Worm (Caenorhabditis elegans) whole organism, L4 larva: Measurements from ENCODE around the gene scc-1.

Experiments used
- F10B5.3 ChIP-seq: sonication (generic microtip); optimal IDR thresholded peaks from 2 replicates; lab custom pipeline; 2016; ENCODE audit warnings: mild to moderate bottlenecking, missing genetic modification characterization, missing compliant biosample characterization
- F49E8.2 ChIP-seq: sonication (generic microtip); optimal IDR thresholded peaks from 2 replicates; lab custom pipeline; 2016; ENCODE audit warnings: missing compliant biosample characterization, mild to moderate bottlenecking, missing genetic modification characterization, borderline replicate concordance
- T20F7.1 ChIP-seq: fragments of 200-800 bp; sonication (Bioruptor generic); optimal IDR thresholded peaks from 2 replicates; lab custom pipeline; 2018; ENCODE audit warnings: mild to moderate bottlenecking, missing genetic modification characterization, missing compliant biosample characterization
- T26A8.4 ChIP-seq: fragments of 200-800 bp; sonication (Bioruptor generic); IDR thresholded peaks from 2 replicates; pipeline ENCODE4 v1.3.6; 2022; ENCODE audit warnings: missing genetic modification characterization, missing compliant biosample characterization
- Y5F2A.4 ChIP-seq: fragments of 200-800 bp; sonication (Bioruptor generic); optimal IDR thresholded peaks from 2 replicates; lab custom pipeline; 2018; ENCODE audit warnings: mild to moderate bottlenecking, missing genetic modification characterization, missing compliant biosample characterization
- Y75B8A.6 ChIP-seq: fragments of 200-800 bp; sonication (Bioruptor generic); IDR thresholded peaks from 2 replicates; pipeline ENCODE4 v1.3.6; 2022; ENCODE audit warnings: missing genetic modification reagents, missing genetic modification characterization, missing compliant biosample characterization
- aha-1 ChIP-seq: fragments of 150-350 bp; peaks from one replicate; lab custom pipeline; 2014; ENCODE audit warnings: missing biosample characterization, missing genetic modification characterization
- aly-2 ChIP-seq: sonication (generic microtip); optimal IDR thresholded peaks from 2 replicates; lab custom pipeline; 2018; ENCODE audit warnings: missing biosample characterization, missing genetic modification characterization
- ceh-20 ChIP-seq: fragments of 200-800 bp; sonication (Bioruptor generic); IDR thresholded peaks from 2 replicates; pipeline ENCODE4 v1.3.6; 2022; ENCODE audit warnings: missing genetic modification reagents, missing genetic modification characterization, missing compliant biosample characterization
- cey-2 ChIP-seq: sonication (generic microtip); optimal IDR thresholded peaks from 3 replicates; lab custom pipeline; 2017; ENCODE audit warnings: missing genetic modification characterization, mild to moderate bottlenecking, missing compliant biosample characterization, antibody characterized with exemption, borderline replicate concordance; ENCODE audit not compliant: insufficient read depth
- daf-16 ChIP-seq, 3 experiments: sonication (generic microtip); optimal IDR thresholded peaks; 2 replicates each; lab custom pipeline; 2016 to 2017; ENCODE audit warnings: missing genetic modification characterization in 3 of 3, missing genetic modification reagents in 3 of 3, mild to moderate bottlenecking in 2 of 3, missing compliant biosample characterization in 2 of 3, missing biosample characterization in 1 of 3, moderate library complexity in 1 of 3
- daf-8 ChIP-seq: fragments of 200-800 bp; sonication (Bioruptor generic); IDR thresholded peaks from 2 replicates; pipeline ENCODE4 v1.3.6; 2022; ENCODE audit warnings: missing genetic modification characterization, missing compliant biosample characterization
- dmd-6 ChIP-seq: fragments of 200-800 bp; sonication (Bioruptor generic); IDR thresholded peaks from 2 replicates; pipeline ENCODE4 v1.3.6; 2022; ENCODE audit warnings: missing genetic modification reagents, missing genetic modification characterization, missing compliant biosample characterization
- dmd-8 ChIP-seq: fragments of 200-800 bp; sonication (Bioruptor generic); IDR thresholded peaks from 2 replicates; pipeline ENCODE4 v1.3.6; 2022; ENCODE audit warnings: missing genetic modification characterization, missing compliant biosample characterization
- duxl-1 ChIP-seq: sonication (generic microtip); optimal IDR thresholded peaks from 2 replicates; lab custom pipeline; 2016; ENCODE audit warnings: mild to moderate bottlenecking, missing genetic modification characterization, moderate library complexity, missing compliant biosample characterization; ENCODE audit not compliant: poor library complexity
- dve-1 ChIP-seq: sonication (generic microtip); optimal IDR thresholded peaks from 2 replicates; lab custom pipeline; 2017; ENCODE audit warnings: antibody characterized with exemption, mild to moderate bottlenecking, missing genetic modification characterization, missing compliant biosample characterization; ENCODE audit not compliant: insufficient read depth
- egl-27 ChIP-seq: sonication (generic microtip); optimal IDR thresholded peaks from 3 replicates; lab custom pipeline; 2017; ENCODE audit warnings: missing biosample characterization, missing genetic modification reagents, missing genetic modification characterization
- hif-1 ChIP-seq, 2 experiments: sonication (generic microtip); optimal IDR thresholded peaks; 2 replicates each; lab custom pipeline; 2016 to 2017; ENCODE audit warnings: missing compliant biosample characterization in 2 of 2, missing genetic modification characterization in 2 of 2, missing genetic modification reagents in 2 of 2, missing genotype in 2 of 2, mild to moderate bottlenecking in 1 of 2
- hmg-1.1 ChIP-seq: fragments of 200-800 bp; sonication (Bioruptor generic); IDR thresholded peaks from 2 replicates; pipeline ENCODE4 v1.3.6; 2022; ENCODE audit warnings: missing genetic modification reagents, missing genetic modification characterization, missing compliant biosample characterization
- jun-1 ChIP-seq: fragments of 150-350 bp; optimal IDR thresholded peaks from 2 replicates; lab custom pipeline; 2014; ENCODE audit warnings: missing biosample characterization, missing genetic modification reagents, missing genetic modification characterization
- lim-7 ChIP-seq: fragments of 200-800 bp; sonication (Bioruptor generic); IDR thresholded peaks from 2 replicates; pipeline ENCODE4 v1.3.6; 2022; ENCODE audit warnings: missing genetic modification characterization, missing compliant biosample characterization
- lin-13 ChIP-seq: fragments of 150-350 bp; optimal IDR thresholded peaks from 2 replicates; lab custom pipeline; 2014; ENCODE audit warnings: missing biosample characterization, missing genetic modification reagents, missing genetic modification characterization
- lin-15B ChIP-seq: fragments of 150-350 bp; sonication (generic microtip); optimal IDR thresholded peaks from 3 replicates; lab custom pipeline; 2014; ENCODE audit warnings: missing biosample characterization, missing genetic modification characterization
- lin-39 ChIP-seq: fragments of 150-350 bp; optimal IDR thresholded peaks from 2 replicates; lab custom pipeline; 2014; ENCODE audit warnings: missing biosample characterization, missing genetic modification reagents, missing genetic modification characterization
- madf-9 ChIP-seq: fragments of 200-800 bp; sonication (Bioruptor generic); conservative IDR thresholded peaks from 2 replicates; pipeline ENCODE4 v1.3.6; 2022; ENCODE audit warnings: missing genetic modification reagents, missing genetic modification characterization, missing compliant biosample characterization
- mxl-2 ChIP-seq: fragments of 200-800 bp; sonication (Bioruptor generic); conservative IDR thresholded peaks from 2 replicates; pipeline ENCODE4 v1.3.6; 2022; ENCODE audit warnings: missing genetic modification reagents, missing genetic modification characterization, missing compliant biosample characterization
- nhr-25 ChIP-seq: sonication (generic microtip); optimal IDR thresholded peaks from 2 replicates; lab custom pipeline; 2017; ENCODE audit warnings: missing genetic modification characterization, mild to moderate bottlenecking, missing compliant biosample characterization, antibody characterized with exemption, moderate library complexity, borderline replicate concordance; ENCODE audit not compliant: insufficient read depth
- nhr-28 ChIP-seq: fragments of 150-350 bp; optimal IDR thresholded peaks from 2 replicates; lab custom pipeline; 2014; ENCODE audit warnings: missing biosample characterization, missing genetic modification characterization
- nhr-41 ChIP-seq: fragments of 200-800 bp; sonication (Bioruptor generic); IDR thresholded peaks from 2 replicates; pipeline ENCODE4 v1.3.6; 2022; ENCODE audit warnings: missing genetic modification reagents, missing genetic modification characterization, missing compliant biosample characterization
- nhr-48 ChIP-seq: sonication (generic microtip); optimal IDR thresholded peaks from 2 replicates; lab custom pipeline; 2016; ENCODE audit warnings: mild to moderate bottlenecking, missing genetic modification characterization, missing compliant biosample characterization
- nhr-77 ChIP-seq: fragments of 150-350 bp; optimal IDR thresholded peaks from 2 replicates; lab custom pipeline; 2014; ENCODE audit warnings: missing biosample characterization, missing genetic modification characterization
- saeg-2 ChIP-seq: fragments of 200-800 bp; sonication (Bioruptor generic); IDR thresholded peaks from 2 replicates; pipeline ENCODE4 v1.3.6; 2022; ENCODE audit warnings: missing genetic modification reagents, missing genetic modification characterization, missing compliant biosample characterization
- set-16 ChIP-seq: fragments of 200-800 bp; sonication (Bioruptor generic); IDR thresholded peaks from 2 replicates; pipeline ENCODE4 v1.3.6; 2022; ENCODE audit warnings: missing genetic modification reagents, missing genetic modification characterization, missing compliant biosample characterization
- skn-1 ChIP-seq: fragments of 150-350 bp; optimal IDR thresholded peaks from 2 replicates; lab custom pipeline; 2014; ENCODE audit warnings: missing biosample characterization, missing genetic modification characterization
- snpc-1.2 ChIP-seq: fragments of 200-800 bp; sonication (Bioruptor generic); IDR thresholded peaks from 2 replicates; pipeline ENCODE4 v1.3.6; 2022; ENCODE audit warnings: missing genetic modification reagents, missing genetic modification characterization, missing compliant biosample characterization
- snpc-4 ChIP-seq: fragments of 150-350 bp; optimal IDR thresholded peaks from 2 replicates; lab custom pipeline; 2014; ENCODE audit warnings: missing biosample characterization, missing genetic modification characterization
- spr-3 ChIP-seq: fragments of 200-800 bp; sonication (Bioruptor generic); optimal IDR thresholded peaks from 2 replicates; lab custom pipeline; 2018; ENCODE audit warnings: mild to moderate bottlenecking, missing genetic modification characterization, missing compliant biosample characterization
- unc-39 ChIP-seq: sonication (generic microtip); optimal IDR thresholded peaks from 2 replicates; lab custom pipeline; 2017; ENCODE audit warnings: missing biosample characterization, missing genetic modification characterization
- unc-62 ChIP-seq, 3 experiments: fragments of 150-350 bp in 1 of 3; sonication (generic microtip); optimal IDR thresholded peaks in 2 of 3; peaks in 1 of 3; 1 replicate in 1 of 3; 2 replicates in 2 of 3; lab custom pipeline; 2014 to 2017; ENCODE audit warnings: missing biosample characterization in 3 of 3, missing genetic modification characterization in 3 of 3, missing genetic modification reagents in 3 of 3, missing genotype in 1 of 3
- zag-1 ChIP-seq: fragments of 150-350 bp; optimal IDR thresholded peaks from 2 replicates; lab custom pipeline; 2014; ENCODE audit warnings: missing biosample characterization, missing genetic modification characterization
- zfp-2 ChIP-seq: sonication (generic microtip); optimal IDR thresholded peaks from 2 replicates; lab custom pipeline; 2016; ENCODE audit warnings: mild to moderate bottlenecking, missing genetic modification characterization, missing compliant biosample characterization
- zfp-3 ChIP-seq: fragments of 200-800 bp; sonication (Bioruptor generic); conservative IDR thresholded peaks from 2 replicates; pipeline ENCODE4 v1.3.6; 2022; ENCODE audit warnings: missing genetic modification reagents, missing genetic modification characterization, missing compliant biosample characterization
- zip-11 ChIP-seq: fragments of 200-800 bp; sonication (Bioruptor generic); IDR thresholded peaks from 2 replicates; pipeline ENCODE4 v1.3.6; 2022; ENCODE audit warnings: missing genetic modification characterization, missing compliant biosample characterization

The scc-1 gene

DNA sequence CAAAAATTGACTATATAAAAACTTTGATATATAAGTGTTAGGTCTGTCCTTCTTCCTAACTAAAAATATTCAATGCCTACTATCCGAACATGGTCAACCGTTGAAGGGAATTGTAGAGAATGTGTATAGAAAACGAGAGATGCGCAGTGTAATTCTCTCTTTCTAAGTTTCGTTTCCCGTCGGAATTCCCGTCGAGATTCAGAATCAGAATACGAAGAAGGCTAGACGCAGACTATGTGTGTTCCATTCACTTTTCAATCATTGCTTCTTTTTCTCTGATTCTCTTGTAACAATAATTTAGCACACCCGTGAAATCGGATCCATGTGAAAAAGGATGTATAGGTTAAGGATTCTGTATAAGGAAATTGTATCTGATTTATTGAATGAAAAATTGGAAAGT is 36.0 kb downstream of the scc-1 start:
- TF ChIP-seq snpc-4 (tag; lab: Kevin White, UChicago) (no peak), nhr-25 (peak; percentile 56), nhr-28 (peak; percentile 48)

DNA sequence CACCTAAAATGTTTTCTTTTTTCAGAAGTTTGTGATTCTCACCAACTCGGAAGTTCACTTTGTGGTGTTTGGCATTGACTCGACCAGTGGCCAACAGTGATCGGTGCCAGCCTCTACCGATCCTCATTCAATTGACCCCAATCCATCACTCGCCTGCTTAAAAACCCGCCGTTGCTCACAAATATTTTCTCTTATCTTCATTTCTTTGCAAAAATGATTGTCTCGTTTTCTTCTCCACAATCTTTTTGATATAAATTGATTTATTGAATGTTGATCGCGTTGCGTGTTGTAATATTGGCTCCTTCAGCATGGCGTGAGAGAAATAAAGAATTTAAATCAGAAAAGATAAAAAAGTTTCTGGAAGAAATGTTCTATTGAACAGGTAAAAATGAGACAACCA is 38.1 kb downstream of the scc-1 start:
- TF ChIP-seq daf-8 (no peak), duxl-1 (tag; lab: Kevin White, UChicago) (no peak), unc-62 (GFP tag; optimal IDR thresholded peaks at IDR 0.05 in 1 of 2; lab: Kevin White, UChicago) (peak in 1 of 2 experiments; percentile 6), unc-62 (tag; optimal IDR thresholded peaks at IDR 0.05; lab: Kevin White, UChicago) (no peak), daf-16 (GFP tag; optimal IDR thresholded peaks at IDR 0.05; lab: Kevin White, UChicago) (peak in 1 of 2 experiments; percentile 90), daf-16 (tag; optimal IDR thresholded peaks at IDR 0.05; lab: Kevin White, UChicago) (no peak)

DNA sequence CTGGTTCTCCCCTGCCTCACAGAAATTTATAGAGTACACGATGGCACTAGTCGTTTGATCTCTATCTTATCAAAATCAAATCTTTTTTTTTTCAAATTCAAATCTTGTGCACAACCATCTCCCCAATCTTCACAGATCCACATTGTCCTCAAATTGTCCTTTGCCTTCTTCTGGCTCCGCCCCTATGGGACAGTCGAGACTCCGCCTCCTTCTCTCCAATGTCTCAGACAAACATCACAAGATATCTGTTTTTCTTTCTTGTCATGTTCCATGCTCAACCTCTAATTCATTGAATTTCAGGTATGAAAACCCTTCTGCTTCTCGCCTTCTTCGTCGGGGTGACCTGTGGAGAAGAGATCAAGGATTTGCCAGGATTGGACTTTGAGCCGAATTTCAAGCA is 38.8 kb downstream of the scc-1 start, which contains the start of gene ctsa-1.1:
TSS of gene ctsa-1.1 (plus strand) at position 301 of the 400 bp plus-strand sequence.
- peak in 1 of 2 experiments; percentile 3 for TF ChIP-seq unc-62 (GFP tag; optimal IDR thresholded peaks at IDR 0.05 in 1 of 2; lab: Kevin White, UChicago)
- no peak for TF ChIP-seq unc-62 (tag; optimal IDR thresholded peaks at IDR 0.05; lab: Kevin White, UChicago)
- no peak for TF ChIP-seq unc-39 (tag; lab: Kevin White, UChicago)

DNA sequence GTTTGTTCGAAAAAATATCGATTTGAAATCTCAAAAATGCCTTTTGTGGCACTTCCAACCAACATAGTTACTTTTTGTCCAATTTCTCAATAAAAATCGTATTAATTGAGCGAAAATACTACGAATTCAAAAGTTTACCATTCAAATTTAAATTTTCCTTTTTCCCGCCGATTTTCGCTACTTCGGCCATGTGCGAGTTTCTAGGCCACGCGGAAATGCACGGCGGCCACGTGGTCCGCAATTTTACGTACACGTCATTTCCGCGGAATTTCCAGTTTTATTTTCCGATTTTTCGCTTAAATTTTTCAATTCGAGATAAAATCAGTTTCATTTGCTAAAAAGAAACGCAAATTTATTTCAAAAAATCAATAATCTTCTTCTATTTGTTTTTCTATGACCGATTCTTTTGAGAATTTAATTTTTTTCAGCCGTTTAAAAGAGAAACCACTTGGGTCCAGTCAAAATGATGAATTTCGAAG is 41.5 kb downstream of the scc-1 start, which contains the start of gene eas-1:
TSS of gene eas-1 (plus strand) at position 429 of the 479 bp plus-strand sequence.
- TF ChIP-seq skn-1 (tag; lab: Kevin White, UChicago) (no peak), dmd-8 (no peak), nhr-41 (no peak), hmg-1.1 (GFP tag; lab: Robert Waterston, UW) (peak; percentile 66), aly-2 (tag; lab: Kevin White, UChicago) (no peak), lin-15B (tag; lab: Kevin White, UChicago) (no peak), hif-1 (tag; optimal IDR thresholded peaks at IDR 0.05; lab: Kevin White, UChicago) (peak in 1 of 2 experiments; percentile 92), egl-27 (tag; lab: Kevin White, UChicago) (no peak), dve-1 (tag; lab: Kevin White, UChicago) (peak; percentile 59), zfp-3 (GFP tag; lab: Robert Waterston, UW) (no peak), Y75B8A.6 (GFP tag; lab: Robert Waterston, UW) (no peak), F49E8.2 (tag; lab: Kevin White, UChicago) (no peak), mxl-2 (0 out of 2 replicates have a peak, but pooled peaks have one; percentile 45), saeg-2 (GFP tag; lab: Robert Waterston, UW) (no peak), snpc-1.2 (no peak), set-16 (GFP tag; lab: Robert Waterston, UW) (no peak), dmd-6 (GFP tag; lab: Robert Waterston, UW) (peak; percentile 69), lin-13 (GFP tag; lab: Kevin White, UChicago) (peak; percentile 62), F10B5.3 (tag; lab: Kevin White, UChicago) (no peak), cey-2 (no peak), zag-1 (tag; lab: Kevin White, UChicago) (no peak), ceh-20 (GFP tag; lab: Robert Waterston, UW) (0 out of 2 replicates have a peak, but pooled peaks have one; percentile 30), zfp-2 (tag; lab: Kevin White, UChicago) (no peak), lim-7 (GFP tag; lab: Robert Waterston, UW) (no peak), aha-1 (no peak), jun-1 (tag; lab: Kevin White, UChicago) (no peak), duxl-1 (tag; lab: Kevin White, UChicago) (peak; percentile 15), nhr-77 (tag; lab: Kevin White, UChicago) (no peak), Y5F2A.4 (GFP tag; lab: Kevin White, UChicago) (no peak), nhr-48 (tag; lab: Kevin White, UChicago) (peak; percentile 54), madf-9 (GFP tag; lab: Robert Waterston, UW) (peak; percentile 71), spr-3 (GFP tag; lab: Kevin White, UChicago) (no peak), T20F7.1 (GFP tag; lab: Kevin White, UChicago) (peak; percentile 63), lin-39 (tag; lab: Kevin White, UChicago) (no peak), zip-11 (GFP tag; lab: Robert Waterston, UW) (no peak), nhr-28 (peak; percentile 45), T26A8.4 (GFP tag; lab: Robert Waterston, UW) (0 out of 2 replicates have a peak, but pooled peaks have one; percentile 19)
